Worm (Caenorhabditis elegans) whole organism, L4/young adult: ENCODE data around the gene C01G10.10.
A peak's percentile ranks its signal among the peaks of the same experiment; 100 is the strongest.
"Not testable (repeated sequence)": the region's sequence is repeated elsewhere in the genome, so short reads cannot be mapped to it uniquely, and the experiment has no call there.

Experiments used
- W03F9.2 ChIP-seq: fragments of 150-350 bp; optimal IDR thresholded peaks from 2 replicates; lab custom pipeline; 2014; ENCODE audit warnings: missing biosample characterization, missing genetic modification characterization
- dao-5 ChIP-seq: sonication (generic microtip); optimal IDR thresholded peaks from 2 replicates; lab custom pipeline; 2016; ENCODE audit warnings: missing genotype, missing genetic modification characterization, moderate library complexity, missing compliant biosample characterization
- him-1 ChIP-seq: sonication (generic microtip); optimal IDR thresholded peaks from 2 replicates; lab custom pipeline; 2016; ENCODE audit warnings: missing genotype, missing genetic modification reagents, missing genetic modification characterization, missing compliant biosample characterization

C01G10.10 gene

DNA sequence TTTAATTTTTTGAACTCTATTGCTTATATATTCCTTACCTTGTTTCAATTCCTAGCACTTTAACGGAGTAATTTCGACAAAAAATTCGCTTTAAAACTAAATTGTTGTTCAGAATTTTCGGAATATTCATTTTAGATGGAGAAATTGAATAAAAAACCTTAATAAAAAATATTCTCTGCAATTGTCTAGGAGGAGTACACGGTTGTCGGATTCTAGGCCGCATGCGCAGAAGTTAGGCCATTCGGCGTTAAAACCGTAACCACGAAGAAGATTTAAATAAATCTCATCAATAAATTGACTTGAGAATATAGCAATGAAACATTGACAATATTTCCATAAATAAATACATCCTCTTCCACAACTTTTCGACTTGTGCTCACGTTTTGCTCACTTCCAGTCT is at the start of gene C01G10.10, which contains the start of gene C01G10.9:
TSS of gene C01G10.10 (minus strand) at position 151 of the 400 bp plus-strand sequence.
TSS of gene C01G10.9 (plus strand) at position 240 of the 400 bp plus-strand sequence.
- peak; percentile 72 for TF ChIP-seq W03F9.2 (tag; lab: Kevin White, UChicago)
- peak; percentile 61 for TF ChIP-seq him-1 (tag; lab: Kevin White, UChicago)
- TF ChIP-seq dao-5 (tag; lab: Kevin White, UChicago): no peak

DNA sequence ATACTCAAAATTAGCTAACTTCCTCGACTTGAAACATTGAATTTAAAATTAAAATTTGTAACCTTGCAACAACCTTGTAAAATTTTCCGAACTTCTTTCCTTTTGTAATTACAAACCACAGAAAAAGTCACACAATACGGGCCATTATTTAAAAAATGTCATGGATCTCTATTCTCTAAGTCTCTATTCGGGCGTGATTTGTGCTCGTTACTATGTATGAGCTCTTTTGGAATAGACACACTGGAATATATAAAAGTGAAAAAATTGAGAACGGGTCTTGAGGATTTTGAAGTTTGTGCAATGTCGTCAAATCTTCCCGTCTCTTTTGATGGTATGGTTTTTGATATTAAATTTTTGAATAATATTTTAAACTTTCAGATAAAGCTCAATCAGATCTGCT is 45.7 kb upstream of the C01G10.10 start, which contains the start of gene srr-7:
TSS of gene srr-7 (plus strand) at position 301 of the 400 bp plus-strand sequence.
- TF ChIP-seq him-1 (tag; lab: Kevin White, UChicago) (no peak), dao-5 (tag; lab: Kevin White, UChicago) (no peak), W03F9.2 (tag; lab: Kevin White, UChicago) (no peak)

DNA sequence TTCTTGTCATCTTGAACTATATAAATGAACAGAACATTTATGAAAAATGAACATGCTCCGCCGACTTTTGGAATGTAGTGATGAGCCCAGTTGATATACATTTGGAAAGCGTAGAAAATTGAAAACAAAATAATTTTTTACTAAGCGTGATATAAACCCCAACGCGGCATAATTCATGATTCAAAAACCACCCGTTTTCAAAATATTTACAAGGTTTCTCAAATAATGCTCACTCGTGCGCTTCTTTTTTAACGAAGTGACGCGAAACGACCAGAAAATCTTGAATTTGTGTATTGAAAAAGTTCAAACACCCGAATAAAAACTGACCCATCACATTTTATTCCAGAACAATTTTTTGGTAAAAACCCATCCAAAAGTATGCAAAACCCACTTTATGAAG is 45.2 kb upstream of the C01G10.10 start, which contains the start of gene srj-27:
TSS of gene srj-27 (minus strand) at position 101 of the 400 bp plus-strand sequence.
- TF ChIP-seq W03F9.2 (tag; lab: Kevin White, UChicago) (no peak), dao-5 (tag; lab: Kevin White, UChicago) (no peak)

DNA sequence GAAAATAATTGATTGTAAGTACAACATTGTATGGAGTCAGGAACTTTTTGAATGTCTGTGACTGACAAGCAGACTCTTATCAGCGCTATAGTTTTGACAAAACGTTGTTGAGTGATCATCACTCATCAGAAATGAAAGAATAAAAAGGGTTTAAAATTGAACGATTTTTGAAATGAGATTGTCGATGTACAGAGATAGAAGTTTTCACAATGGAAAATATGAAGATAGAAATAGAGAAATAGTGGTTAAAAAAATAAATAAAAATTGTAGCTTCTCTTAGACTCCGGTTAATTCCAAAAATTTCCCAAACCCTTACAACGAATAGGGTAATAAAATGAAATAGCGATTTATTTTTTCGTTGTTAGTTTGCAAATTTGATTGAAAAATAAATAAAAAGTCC is 42.9 kb upstream of the C01G10.10 start, which contains the start of gene ugt-30:
TSS of gene ugt-30 (minus strand) at position 101 of the 400 bp plus-strand sequence.
- TF ChIP-seq W03F9.2, him-1, dao-5 (tag; lab: Kevin White, UChicago): not testable (repeated sequence)

ce11 chrV:15119517-15119916 is 37.3 kb upstream of the C01G10.10 start, which contains the start of gene flor-1:
flor-1 (minus strand) TSS chrV:15119617.
- TF ChIP-seq dao-5 (tag; lab: Kevin White, UChicago): no peak
- TF ChIP-seq him-1 (tag; lab: Kevin White, UChicago): no peak

- TF ChIP-seq dao-5, W03F9.2, him-1 (tag; lab: Kevin White, UChicago): not testable (repeated sequence)
Observed at ce11 chrV:15115968-15116367, 33.7 kb upstream of the C01G10.10 start, which contains the start of gene T01G5.8. T01G5.8 (plus strand) TSS chrV:15116268.

- no peak for TF ChIP-seq him-1 (tag; lab: Kevin White, UChicago)
- TF ChIP-seq W03F9.2 (tag; lab: Kevin White, UChicago): no peak
- no peak for TF ChIP-seq dao-5 (tag; lab: Kevin White, UChicago)
Observed at ce11 chrV:15113992-15114391, 31.8 kb upstream of the C01G10.10 start, which contains the start of gene T01G5.6. T01G5.6 (minus strand) TSS chrV:15114092.

DNA sequence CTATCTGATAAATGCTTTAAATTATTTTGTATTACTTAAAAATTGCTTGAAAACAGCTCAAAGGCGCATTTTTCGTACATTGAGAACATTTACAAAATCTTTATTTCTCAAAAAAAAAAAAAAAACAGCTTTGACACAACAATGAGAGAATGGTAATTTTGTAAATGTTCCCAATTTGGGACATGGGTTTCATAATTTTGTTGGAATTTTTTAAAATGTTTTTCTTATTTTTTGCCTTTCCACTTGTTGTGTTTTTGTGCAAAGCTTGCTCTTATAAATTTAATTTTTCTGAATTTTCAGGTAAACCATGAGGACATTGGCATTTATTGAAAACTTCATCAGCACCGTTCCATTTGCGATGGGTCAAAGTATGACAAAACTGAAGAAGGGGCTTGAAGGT is 29.4 kb upstream of the C01G10.10 start, which contains the start of gene T01G5.7:
TSS of gene T01G5.7 (plus strand) at position 301 of the 400 bp plus-strand sequence.
- TF ChIP-seq dao-5 (tag; lab: Kevin White, UChicago) (no peak), W03F9.2 (tag; lab: Kevin White, UChicago) (no peak), him-1 (tag; lab: Kevin White, UChicago) (no peak)

- no peak for TF ChIP-seq W03F9.2 (tag; lab: Kevin White, UChicago)
Observed at ce11 chrV:15109260-15109659, 27.0 kb upstream of the C01G10.10 start, which contains the start of gene Y75B12A.2. Y75B12A.2 (plus strand) TSS chrV:15109560.

- not testable (repeated sequence) for TF ChIP-seq him-1, W03F9.2, dao-5 (tag; lab: Kevin White, UChicago)
Observed at ce11 chrV:15105893-15106598, 23.8 kb upstream of the C01G10.10 start, which contains the start of gene C01G10.14. C01G10.14 (minus strand) TSS chrV:15105943.

ce11 chrV:15099447-15099846 is 17.2 kb upstream of the C01G10.10 start, which contains the start of gene C01G10.1:
C01G10.1 (plus strand) TSS chrV:15099747.
- no peak for TF ChIP-seq dao-5 (tag; lab: Kevin White, UChicago)
- no peak for TF ChIP-seq him-1 (tag; lab: Kevin White, UChicago)
- TF ChIP-seq W03F9.2 (tag; lab: Kevin White, UChicago): no peak

- TF ChIP-seq dao-5 (tag; lab: Kevin White, UChicago): no peak
- TF ChIP-seq him-1 (tag; lab: Kevin White, UChicago): no peak
- no peak for TF ChIP-seq W03F9.2 (tag; lab: Kevin White, UChicago)
Observed at ce11 chrV:15094749-15095148, 12.5 kb upstream of the C01G10.10 start, which contains the start of gene srx-78. srx-78 (plus strand) TSS chrV:15095049.

DNA sequence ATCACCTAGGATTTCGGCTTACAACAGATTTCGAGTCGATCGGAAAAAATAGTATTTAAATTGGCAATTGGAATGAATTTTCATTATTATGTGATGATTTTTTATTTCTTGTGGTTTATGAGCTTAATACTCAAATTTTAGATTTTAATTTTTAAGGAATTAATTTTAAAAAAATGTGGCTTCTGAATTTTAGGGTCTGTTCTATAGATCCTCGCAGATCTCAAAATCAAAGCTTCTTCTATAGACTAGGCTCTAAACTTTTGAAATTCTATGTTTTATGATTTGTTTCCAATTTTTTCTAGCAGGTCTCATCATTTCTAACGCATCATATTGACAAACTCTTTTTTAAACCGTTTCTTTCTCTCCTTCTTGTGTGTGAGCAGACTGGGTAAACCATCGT is 10.4 kb upstream of the C01G10.10 start, which contains the start of gene txt-12:
TSS of gene txt-12 (plus strand) at position 301 of the 400 bp plus-strand sequence.
- TF ChIP-seq him-1 (tag; lab: Kevin White, UChicago) (no peak), W03F9.2 (tag; lab: Kevin White, UChicago) (no peak), dao-5 (tag; lab: Kevin White, UChicago) (no peak)
